Fruit fly (Drosophila melanogaster): ENCODE results near the gene SmydA-8.

Gene SmydA-8

DNA sequence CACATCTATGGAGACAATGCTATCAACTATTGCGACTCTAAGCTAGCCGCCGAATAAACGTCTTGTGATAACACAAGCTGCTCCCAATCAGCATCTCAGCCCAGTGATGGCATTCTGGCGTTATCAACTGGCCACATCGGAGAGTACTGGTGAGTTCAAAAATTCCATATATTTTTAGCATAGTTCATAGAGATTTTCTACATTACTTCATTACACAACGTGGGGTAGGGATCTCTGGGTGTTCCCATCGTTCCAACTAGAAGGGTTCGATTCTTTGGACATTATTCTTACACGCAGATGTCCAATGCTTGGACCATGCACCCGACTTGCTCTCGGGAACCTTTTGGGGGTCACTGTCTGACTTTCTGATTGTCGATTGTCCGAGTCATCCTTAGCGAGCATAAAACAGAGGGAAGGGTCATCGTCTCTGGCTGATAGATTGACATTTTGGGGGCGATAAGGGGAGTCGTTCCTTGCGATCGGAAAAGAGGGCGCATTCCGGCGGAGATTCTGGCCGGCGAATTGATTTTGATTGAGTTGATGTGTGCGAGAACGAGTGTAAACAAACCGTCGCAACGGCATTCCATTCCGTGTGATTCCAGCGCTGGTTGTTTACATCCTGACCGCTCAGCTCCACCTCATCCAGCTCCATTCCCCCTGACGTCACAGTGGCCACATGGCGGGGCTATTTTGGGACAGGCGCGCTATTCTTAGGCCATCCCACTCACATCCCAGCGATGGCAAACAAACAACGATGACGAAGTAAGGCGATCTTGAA lies 51.3 kb downstream of the SmydA-8 start, which contains the start of the genes Cyp4d1 and CG3630:
TSS of gene Cyp4d1 (minus strand) at position 51 of the 778 bp plus-strand sequence.
TSS of gene CG3630 (plus strand) at position 67 of the 778 bp plus-strand sequence.
- TF ChIP-seq CG17801 (GFP tag; optimal IDR thresholded peaks at IDR 0.05; ENCODE audit: partially characterized antibody), result no peak

DNA sequence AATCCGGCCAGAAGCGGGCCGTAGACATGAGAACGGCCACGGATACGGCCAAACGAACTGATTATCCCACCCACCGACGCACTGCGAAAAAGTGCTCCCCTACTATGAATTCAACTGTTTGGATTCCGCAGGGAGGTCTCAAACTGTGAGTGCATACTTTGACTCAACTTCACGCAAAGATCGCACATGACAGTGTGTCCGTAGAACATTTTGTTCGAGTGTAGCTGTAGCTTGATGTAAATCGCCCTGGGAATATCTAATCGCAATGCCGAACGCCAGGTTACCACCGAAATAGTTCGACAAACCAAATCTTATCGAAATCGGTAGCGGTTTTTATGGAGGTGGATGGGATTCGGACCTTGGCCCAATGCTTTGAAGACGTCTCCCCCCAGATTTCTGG lies 52.6 kb downstream of the SmydA-8 start:
- no peak for TF ChIP-seq CG17801 (GFP tag; optimal IDR thresholded peaks at IDR 0.05; ENCODE audit: partially characterized antibody)

DNA sequence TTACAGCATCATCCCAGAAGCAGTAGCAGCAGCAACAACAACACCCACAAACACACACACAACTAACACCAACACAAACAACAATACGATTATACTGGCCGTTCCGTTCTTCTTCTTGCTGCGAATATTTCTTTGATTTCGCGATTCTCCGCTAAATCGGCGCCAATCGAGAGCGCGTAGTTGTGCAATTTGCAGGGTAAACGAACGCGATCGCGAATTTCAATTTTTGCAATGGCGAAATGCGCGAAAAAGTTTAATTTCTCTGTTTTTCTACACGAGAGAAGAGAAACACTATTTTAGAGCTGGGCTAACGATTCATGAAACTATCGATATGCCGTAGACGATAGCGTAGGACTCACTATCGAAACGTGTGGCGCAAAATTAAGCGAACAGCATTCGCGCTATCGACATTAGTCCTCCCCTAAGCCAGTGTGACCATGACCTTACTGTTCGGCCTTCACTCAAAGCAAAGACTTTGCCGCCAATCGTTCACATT lies 54.9 kb downstream of the SmydA-8 start, which contains the start of gene wapl:
TSS of gene wapl (minus strand) at position 316 of the 496 bp plus-strand sequence.
- TF ChIP-seq CG17801 (GFP tag; optimal IDR thresholded peaks at IDR 0.05; ENCODE audit: partially characterized antibody), result peak; percentile 52

DNA sequence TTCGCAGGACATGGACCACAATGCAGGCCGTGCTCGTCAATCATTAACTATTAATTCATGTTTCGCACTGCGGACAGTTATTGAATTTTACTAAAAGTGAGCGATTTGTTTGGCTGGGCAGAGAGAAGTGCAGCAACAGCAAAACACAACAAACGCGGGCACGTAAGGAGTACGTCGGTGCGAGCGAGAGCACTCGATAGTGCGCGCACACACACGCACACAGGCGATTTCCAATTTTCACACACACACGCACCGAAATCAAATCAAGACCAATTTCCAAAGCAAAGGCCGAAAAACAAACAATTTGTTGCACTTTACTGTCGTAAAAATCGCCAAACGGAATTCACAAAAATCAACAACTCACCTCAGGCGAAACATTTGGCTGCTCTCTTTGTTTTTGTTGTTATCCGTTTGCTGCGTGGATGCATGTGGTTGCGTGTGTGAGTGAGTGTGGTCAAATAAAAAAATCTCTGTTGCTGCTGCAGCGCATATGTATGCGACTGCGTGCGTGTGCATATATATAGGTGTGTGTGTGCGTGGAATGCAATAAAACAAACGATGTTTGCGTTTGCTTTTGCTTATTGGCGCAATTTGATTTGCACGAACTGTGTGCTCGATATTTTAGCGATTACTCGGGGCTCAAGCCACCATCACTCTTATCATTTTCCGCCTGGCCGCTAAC lies 55.5 kb downstream of the SmydA-8 start:
- TF ChIP-seq CG17801 (GFP tag; optimal IDR thresholded peaks at IDR 0.05; ENCODE audit: partially characterized antibody), result no peak

DNA sequence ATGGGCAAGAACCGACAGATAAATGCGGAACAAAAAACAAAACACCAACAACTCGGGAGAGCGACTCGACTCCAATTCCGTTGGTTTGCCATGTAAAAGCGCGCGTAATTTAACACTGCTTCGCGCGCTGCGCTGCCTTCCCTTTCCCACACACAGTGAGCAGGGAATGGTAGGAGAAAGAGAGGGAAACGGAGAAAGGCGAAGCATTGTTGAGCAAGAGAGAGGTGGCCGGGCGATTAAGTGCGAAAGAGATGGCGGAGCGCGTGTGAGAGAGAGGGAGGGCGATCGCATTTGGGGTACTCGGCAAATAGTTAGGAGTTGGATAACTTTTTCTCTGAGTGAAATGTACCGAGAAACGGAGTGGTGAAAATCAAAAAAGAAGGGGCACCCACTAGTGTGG lies 57.7 kb downstream of the SmydA-8 start:
- TF ChIP-seq CG17801 (GFP tag; optimal IDR thresholded peaks at IDR 0.05; ENCODE audit: partially characterized antibody), result peak; percentile 38
